Fruit fly (Drosophila melanogaster) S2 (cell line): ENCODE results near the gene CG31126.
A peak's percentile ranks its signal among the peaks of the same experiment; 100 is the strongest.

Source experiments
- CG8478 ChIP-seq: fragments of >200 bp; optimal IDR thresholded peaks from 2 replicates; lab custom pipeline; 2018
- CTCF ChIP-seq, 2 experiments: fragments of >200 bp; optimal IDR thresholded peaks; 2 replicates each; lab custom pipeline; 2018

- TF ChIP-seq CG8478 (lab: Kevin White, UChicago), result peak; percentile 66
- TF ChIP-seq CTCF (optimal IDR thresholded peaks at IDR 0.05; lab: Kevin White, UChicago), result peak; percentile 33 to 61
Measured at dm6 chr3R:24629877-24630808, 29.3 kb upstream of the CG31126 start, which contains the start of gene Wsck.
